Worm (Caenorhabditis elegans) whole organism, L4 larva: ENCODE data around the gene nhr-175.

Source experiments
- fos-1 ChIP-seq: fragments of 150-350 bp; optimal IDR thresholded peaks from 2 replicates; lab custom pipeline; 2014; ENCODE audit warnings: missing biosample characterization, missing genetic modification characterization
- hif-1 ChIP-seq, 2 experiments: sonication (generic microtip); optimal IDR thresholded peaks; 2 replicates each; lab custom pipeline; 2016 to 2017; ENCODE audit warnings: missing compliant biosample characterization in 2 of 2, missing genetic modification characterization in 2 of 2, missing genetic modification reagents in 2 of 2, missing genotype in 2 of 2, mild to moderate bottlenecking in 1 of 2
- jun-1 ChIP-seq: fragments of 150-350 bp; optimal IDR thresholded peaks from 2 replicates; lab custom pipeline; 2014; ENCODE audit warnings: missing biosample characterization, missing genetic modification reagents, missing genetic modification characterization
- nhr-10 ChIP-seq: fragments of 150-350 bp; optimal IDR thresholded peaks from 2 replicates; lab custom pipeline; 2014; ENCODE audit warnings: missing biosample characterization, missing genetic modification characterization
- nhr-11 ChIP-seq: fragments of 150-350 bp; optimal IDR thresholded peaks from 2 replicates; lab custom pipeline; 2014; ENCODE audit warnings: missing biosample characterization, missing genetic modification characterization
- snpc-1.2 ChIP-seq: fragments of 200-800 bp; sonication (Bioruptor generic); IDR thresholded peaks from 2 replicates; pipeline ENCODE4 v1.3.6; 2022; ENCODE audit warnings: missing genetic modification reagents, missing genetic modification characterization, missing compliant biosample characterization
- snpc-4 ChIP-seq: fragments of 150-350 bp; optimal IDR thresholded peaks from 2 replicates; lab custom pipeline; 2014; ENCODE audit warnings: missing biosample characterization, missing genetic modification characterization
- unc-130 ChIP-seq: sonication (generic microtip); optimal IDR thresholded peaks from 2 replicates; lab custom pipeline; 2016; ENCODE audit warnings: missing genetic modification reagents, missing genetic modification characterization, missing compliant biosample characterization

DNA sequence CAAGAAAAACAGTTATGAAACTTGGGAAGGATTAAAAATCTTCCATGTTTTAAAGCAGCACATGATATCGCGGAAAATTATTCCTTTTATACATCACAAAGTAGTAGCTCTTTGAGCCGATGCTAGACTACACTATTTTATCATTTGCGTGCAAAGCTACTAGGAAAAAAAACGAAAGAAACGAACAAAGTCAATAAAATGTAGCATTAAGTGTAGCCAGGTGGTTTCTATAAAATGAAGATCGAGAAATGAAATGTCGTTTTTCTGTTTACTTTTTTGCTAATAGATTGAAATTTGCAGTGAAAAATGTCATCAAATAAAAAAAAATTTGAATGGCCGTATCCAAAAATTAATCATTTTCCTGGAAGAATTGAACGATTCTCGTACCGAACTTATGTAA, 6.4 kb downstream of the nhr-175 start, which contains the start of gene cpt-5:
- TF ChIP-seq snpc-1.2 (GFP tag; lab: Robert Waterston, UW) (no peak), jun-1 (tag; lab: Kevin White, UChicago) (no peak), hif-1 (tag; optimal IDR thresholded peaks at IDR 0.05; lab: Kevin White, UChicago) (no peak), snpc-4 (tag; lab: Kevin White, UChicago) (no peak), nhr-11 (tag; lab: Kevin White, UChicago) (no peak), nhr-10 (no peak), fos-1 (tag; lab: Kevin White, UChicago) (no peak), unc-130 (no peak)
